Worm (Caenorhabditis elegans): ENCODE results near the gene kvs-4.

DNA sequence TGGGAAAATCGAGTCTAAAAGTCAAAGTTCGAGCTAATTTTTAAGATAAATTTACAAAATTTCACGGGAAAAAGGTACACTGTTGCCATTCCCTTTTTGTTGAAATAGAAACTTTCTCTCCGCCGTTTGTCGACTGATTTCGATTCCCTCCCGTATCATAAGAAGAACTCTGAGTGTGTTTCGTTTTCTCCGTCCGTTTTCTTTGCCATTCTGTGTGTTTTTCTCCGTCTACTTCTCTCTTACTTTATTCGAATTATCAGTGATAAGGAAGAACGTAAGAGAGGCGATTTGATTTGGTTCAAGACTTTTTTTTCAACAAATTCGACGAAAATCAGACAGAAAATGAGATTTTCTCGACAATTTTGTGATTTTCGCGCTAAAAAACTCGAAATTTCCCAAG, 34.2 kb downstream of the kvs-4 start:
- TF ChIP-seq tab-1 (GFP tag; IDR thresholded peaks at IDR 0.05): no peak
- TF ChIP-seq flt-1 (GFP tag; IDR thresholded peaks at IDR 0.05): no peak
- TF ChIP-seq ref-1 (GFP tag; conservative IDR thresholded peaks at IDR 0.05): no peak
- no peak for TF ChIP-seq ztf-29 (GFP tag; IDR thresholded peaks at IDR 0.05)
- no peak for TF ChIP-seq T22C8.4 (GFP tag; IDR thresholded peaks at IDR 0.05)
- TF ChIP-seq med-1 (GFP tag; optimal IDR thresholded peaks at IDR 0.05; ENCODE audit: insufficient read depth): no peak
- no peak for TF ChIP-seq cog-1 (tag; optimal IDR thresholded peaks at IDR 0.05)
- no peak for TF ChIP-seq ztf-23 (GFP tag; IDR thresholded peaks at IDR 0.05)
- no peak for TF ChIP-seq klf-2 (GFP tag; conservative IDR thresholded peaks at IDR 0.05)

Data from whole organism, midembryonic.